Worm (Caenorhabditis elegans) whole organism, midembryonic: ENCODE measurements around the gene Y66D12A.3.

Experiments used
- T22C8.4 ChIP-seq: fragments of 200-800 bp; sonication (Bioruptor generic); IDR thresholded peaks from 2 replicates; pipeline ENCODE4 v1.3.6; 2022; ENCODE audit warnings: missing genetic modification characterization, missing compliant biosample characterization
- cog-1 ChIP-seq: sonication (generic microtip); optimal IDR thresholded peaks from 2 replicates; lab custom pipeline; 2016; ENCODE audit warnings: missing genetic modification characterization, missing compliant biosample characterization
- flt-1 ChIP-seq: fragments of 200-800 bp; sonication (Bioruptor generic); IDR thresholded peaks from 2 replicates; pipeline ENCODE4 v1.3.6; 2022; ENCODE audit warnings: missing genetic modification characterization, missing compliant biosample characterization
- klf-2 ChIP-seq: fragments of 200-800 bp; sonication (Bioruptor generic); conservative IDR thresholded peaks from 2 replicates; pipeline ENCODE4 v1.3.6; 2022; ENCODE audit warnings: missing genetic modification reagents, missing genetic modification characterization, missing compliant biosample characterization
- med-1 ChIP-seq: sonication (generic microtip); optimal IDR thresholded peaks from 2 replicates; lab custom pipeline; 2017; ENCODE audit warnings: missing genetic modification characterization, mild to moderate bottlenecking, missing compliant biosample characterization, antibody characterized with exemption, missing genetic modification reagents; ENCODE audit not compliant: insufficient read depth
- ref-1 ChIP-seq: fragments of 200-800 bp; sonication (Bioruptor generic); conservative IDR thresholded peaks from 2 replicates; pipeline ENCODE4 v1.3.6; 2022; ENCODE audit warnings: missing genetic modification reagents, missing genetic modification characterization, missing compliant biosample characterization
- tab-1 ChIP-seq: fragments of 200-800 bp; sonication (Bioruptor generic); IDR thresholded peaks from 2 replicates; pipeline ENCODE4 v1.3.6; 2022; ENCODE audit warnings: missing genetic modification characterization, missing compliant biosample characterization
- ztf-23 ChIP-seq: fragments of 200-800 bp; sonication (Bioruptor generic); IDR thresholded peaks from 2 replicates; pipeline ENCODE4 v1.3.6; 2022; ENCODE audit warnings: missing genetic modification reagents, missing genetic modification characterization, missing compliant biosample characterization
- ztf-29 ChIP-seq: fragments of 200-800 bp; sonication (Bioruptor generic); IDR thresholded peaks from 2 replicates; pipeline ENCODE4 v1.3.6; 2022; ENCODE audit warnings: missing genetic modification reagents, missing genetic modification characterization, missing compliant biosample characterization

The Y66D12A.3 gene

DNA sequence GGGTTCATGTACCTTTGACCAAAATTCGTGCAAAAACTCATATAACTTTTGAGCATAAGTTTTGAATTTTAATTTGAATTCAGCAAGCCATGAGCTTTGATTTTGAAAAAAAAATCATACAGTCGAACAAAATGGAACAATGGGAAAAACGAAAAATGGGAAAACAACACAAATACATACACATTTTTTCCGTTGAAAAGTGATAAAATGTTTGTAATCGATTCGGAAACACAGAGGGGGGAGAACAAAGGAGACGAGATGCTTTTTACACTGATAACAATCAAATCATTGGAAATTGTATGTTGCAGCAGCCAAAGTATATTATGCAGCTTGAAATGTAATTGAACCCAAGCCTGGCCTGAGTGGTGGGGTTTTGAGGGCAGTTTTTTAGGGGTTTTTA, 42.1 kb downstream of the Y66D12A.3 start:
- no peak for TF ChIP-seq T22C8.4
- TF ChIP-seq cog-1 (tag; lab: Kevin White, UChicago), result no peak
- no peak for TF ChIP-seq ref-1 (GFP tag; lab: Robert Waterston, UW)
- no peak for TF ChIP-seq ztf-23 (GFP tag; lab: Robert Waterston, UW)
- no peak for TF ChIP-seq flt-1 (GFP tag; lab: Robert Waterston, UW)
- no peak for TF ChIP-seq ztf-29 (GFP tag; lab: Robert Waterston, UW)
- TF ChIP-seq tab-1 (GFP tag; lab: Robert Waterston, UW), result no peak
- no peak for TF ChIP-seq med-1 (GFP tag; lab: Kevin White, UChicago)
- no peak for TF ChIP-seq klf-2 (GFP tag; lab: Robert Waterston, UW)

DNA sequence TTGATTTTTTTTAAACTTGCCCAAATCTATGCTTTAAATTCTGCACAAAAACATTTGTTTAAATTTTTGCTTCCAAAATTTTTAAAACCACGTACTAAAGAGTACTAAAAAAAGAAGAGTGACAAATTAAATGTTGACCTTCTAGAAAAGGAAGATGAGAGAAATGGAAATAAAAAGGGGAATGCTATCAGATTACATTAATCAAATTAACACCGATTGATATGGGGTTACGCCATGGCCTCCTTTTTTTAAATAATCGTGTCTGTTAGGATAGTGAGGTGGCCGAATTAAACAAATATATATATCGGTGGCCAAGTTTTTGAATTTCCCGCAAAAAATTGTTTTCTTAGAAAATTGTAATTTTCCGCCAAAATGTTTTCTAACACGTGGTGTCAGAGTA, 43.4 kb downstream of the Y66D12A.3 start:
- no peak for TF ChIP-seq klf-2 (GFP tag; lab: Robert Waterston, UW)
- TF ChIP-seq ztf-29 (GFP tag; lab: Robert Waterston, UW), result no peak
- no peak for TF ChIP-seq med-1 (GFP tag; lab: Kevin White, UChicago)
- no peak for TF ChIP-seq T22C8.4
- TF ChIP-seq ref-1 (GFP tag; lab: Robert Waterston, UW), result no peak
- TF ChIP-seq cog-1 (tag; lab: Kevin White, UChicago), result no peak
- no peak for TF ChIP-seq flt-1 (GFP tag; lab: Robert Waterston, UW)
- no peak for TF ChIP-seq tab-1 (GFP tag; lab: Robert Waterston, UW)
- no peak for TF ChIP-seq ztf-23 (GFP tag; lab: Robert Waterston, UW)

DNA sequence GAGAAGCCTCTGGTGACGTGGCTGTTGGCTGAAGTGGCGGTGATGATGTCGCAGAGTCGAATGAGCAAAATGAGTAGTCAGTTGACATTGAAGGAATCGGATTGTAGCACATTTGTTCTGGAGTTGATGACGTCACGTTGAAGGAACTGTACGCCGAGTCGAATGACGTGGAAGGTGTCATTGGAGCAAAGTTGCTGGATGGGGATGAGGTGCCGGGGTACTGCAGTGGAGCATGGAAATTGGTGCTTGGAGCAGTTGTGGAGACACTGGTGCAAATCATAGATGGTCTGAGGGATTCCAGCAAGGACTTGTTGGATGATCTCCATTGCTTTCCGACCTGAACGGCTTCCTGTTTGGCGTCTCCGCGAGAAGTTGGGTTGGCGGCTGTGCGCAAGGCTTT, 44.4 kb downstream of the Y66D12A.3 start:
- TF ChIP-seq cog-1 (tag; lab: Kevin White, UChicago) (no peak), tab-1 (GFP tag; lab: Robert Waterston, UW) (no peak), ztf-23 (GFP tag; lab: Robert Waterston, UW) (no peak), med-1 (GFP tag; lab: Kevin White, UChicago) (no peak), T22C8.4 (no peak), ref-1 (GFP tag; lab: Robert Waterston, UW) (no peak), flt-1 (GFP tag; lab: Robert Waterston, UW) (no peak), klf-2 (GFP tag; lab: Robert Waterston, UW) (no peak), ztf-29 (GFP tag; lab: Robert Waterston, UW) (no peak)

DNA sequence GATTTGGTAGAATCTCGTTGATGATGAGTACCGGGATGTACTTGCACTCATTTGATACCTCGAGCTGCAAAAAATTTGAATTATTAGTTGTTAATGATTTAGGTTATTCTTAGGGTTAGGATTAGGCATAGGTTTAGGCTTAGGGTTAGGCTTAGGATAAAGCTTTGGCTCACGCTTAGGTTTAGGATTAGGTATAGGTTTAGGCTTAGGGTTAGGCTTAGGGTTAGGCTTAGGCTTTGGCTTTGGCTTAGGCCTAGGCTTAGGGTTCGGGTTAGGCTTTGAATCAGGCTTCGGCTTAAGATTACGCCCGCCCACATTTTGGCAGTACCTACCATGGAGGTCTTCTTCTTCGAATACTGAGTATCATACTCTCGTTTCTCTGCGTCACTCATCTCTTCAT, 46.0 kb downstream of the Y66D12A.3 start:
- TF ChIP-seq ztf-29 (GFP tag; lab: Robert Waterston, UW) (no peak), flt-1 (GFP tag; lab: Robert Waterston, UW) (no peak), cog-1 (tag; lab: Kevin White, UChicago) (no peak), ztf-23 (GFP tag; lab: Robert Waterston, UW) (no peak), klf-2 (GFP tag; lab: Robert Waterston, UW) (no peak), ref-1 (GFP tag; lab: Robert Waterston, UW) (no peak), tab-1 (GFP tag; lab: Robert Waterston, UW) (no peak), med-1 (GFP tag; lab: Kevin White, UChicago) (no peak), T22C8.4 (no peak)

DNA sequence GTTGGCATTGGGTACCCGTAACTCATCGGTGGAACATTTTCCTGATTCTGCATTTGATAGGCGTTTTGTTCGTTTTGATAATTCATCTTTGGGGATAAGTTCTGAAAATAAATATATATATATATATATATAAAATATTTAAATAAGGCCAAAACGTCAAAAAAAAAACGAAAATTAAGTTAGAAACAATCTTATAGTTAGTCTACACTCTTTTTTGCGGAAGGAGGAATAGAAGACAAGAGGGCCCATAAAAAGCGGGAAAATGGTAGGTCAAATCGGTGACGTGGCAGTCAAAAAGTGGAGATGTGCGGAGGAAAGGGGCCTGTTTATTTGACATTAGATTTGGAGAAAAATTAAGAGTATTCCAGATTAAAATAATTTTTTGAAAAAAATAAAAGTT, 47.7 kb downstream of the Y66D12A.3 start, which contains the start of gene tbx-33:
TSS of gene tbx-33 (minus strand) at position 101 of the 400 bp plus-strand sequence.
- no peak for TF ChIP-seq ztf-29 (GFP tag; lab: Robert Waterston, UW)
- no peak for TF ChIP-seq flt-1 (GFP tag; lab: Robert Waterston, UW)
- no peak for TF ChIP-seq ztf-23 (GFP tag; lab: Robert Waterston, UW)
- TF ChIP-seq T22C8.4, result no peak
- no peak for TF ChIP-seq med-1 (GFP tag; lab: Kevin White, UChicago)
- no peak for TF ChIP-seq ref-1 (GFP tag; lab: Robert Waterston, UW)
- TF ChIP-seq klf-2 (GFP tag; lab: Robert Waterston, UW), result no peak
- no peak for TF ChIP-seq cog-1 (tag; lab: Kevin White, UChicago)
- no peak for TF ChIP-seq tab-1 (GFP tag; lab: Robert Waterston, UW)

DNA sequence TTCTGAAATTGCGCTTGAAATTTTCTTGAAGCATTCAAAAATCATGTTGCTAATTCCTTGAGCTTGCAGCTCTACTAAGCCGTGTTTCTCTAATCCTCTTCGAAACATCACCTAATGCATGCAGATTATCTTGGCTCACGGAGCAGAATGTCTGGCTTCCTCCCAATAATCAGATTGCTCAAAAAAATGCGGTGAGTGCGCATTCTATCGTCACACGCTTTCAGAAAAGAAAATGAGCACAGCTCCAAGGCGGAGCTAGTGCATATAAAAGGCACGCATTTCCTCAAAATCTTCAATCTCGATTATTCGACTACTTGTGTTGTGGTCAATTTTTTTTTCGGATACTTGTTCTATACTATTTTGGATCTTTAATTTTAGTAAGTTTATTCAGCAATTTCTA, 52.3 kb downstream of the Y66D12A.3 start:
- TF ChIP-seq ref-1 (GFP tag; lab: Robert Waterston, UW), result no peak
- TF ChIP-seq tab-1 (GFP tag; lab: Robert Waterston, UW), result no peak
- TF ChIP-seq ztf-23 (GFP tag; lab: Robert Waterston, UW), result no peak
- TF ChIP-seq T22C8.4, result no peak
- TF ChIP-seq klf-2 (GFP tag; lab: Robert Waterston, UW), result no peak
- TF ChIP-seq ztf-29 (GFP tag; lab: Robert Waterston, UW), result no peak
- no peak for TF ChIP-seq med-1 (GFP tag; lab: Kevin White, UChicago)
- no peak for TF ChIP-seq flt-1 (GFP tag; lab: Robert Waterston, UW)
- no peak for TF ChIP-seq cog-1 (tag; lab: Kevin White, UChicago)
